Worm (Caenorhabditis elegans) whole organism, late embryonic: ENCODE results near the gene T07C4.3.
A peak's percentile ranks its signal among the peaks of the same experiment; 100 is the strongest.

Experiments
- K02D7.2 ChIP-seq: sonication (generic microtip); optimal IDR thresholded peaks from 2 replicates; lab custom pipeline; 2017; ENCODE audit warnings: mild to moderate bottlenecking, missing genetic modification characterization, missing compliant biosample characterization
- Y22D7AL.16 ChIP-seq: sonication (generic microtip); optimal IDR thresholded peaks from 2 replicates; lab custom pipeline; 2016; ENCODE audit warnings: missing genetic modification characterization, missing compliant biosample characterization
- ama-1 ChIP-seq: fragments of 150-350 bp; optimal IDR thresholded peaks from 2 replicates; lab custom pipeline; 2014
- ceh-14 ChIP-seq: sonication (generic microtip); optimal IDR thresholded peaks from 2 replicates; lab custom pipeline; 2016; ENCODE audit warnings: missing genotype, missing genetic modification characterization, missing compliant biosample characterization
- ceh-19 ChIP-seq: fragments of 200-800 bp; sonication (Bioruptor generic); optimal IDR thresholded peaks from 2 replicates; lab custom pipeline; 2018; ENCODE audit warnings: mild to moderate bottlenecking, missing genetic modification characterization, missing compliant biosample characterization
- ceh-2 ChIP-seq: sonication (generic microtip); optimal IDR thresholded peaks from 2 replicates; lab custom pipeline; 2016; ENCODE audit warnings: missing genotype, missing genetic modification characterization, missing compliant biosample characterization
- ceh-24 ChIP-seq: sonication (generic microtip); optimal IDR thresholded peaks from 2 replicates; lab custom pipeline; 2016; ENCODE audit warnings: mild to moderate bottlenecking, missing genetic modification characterization, missing compliant biosample characterization
- ceh-30 ChIP-seq: fragments of 150-350 bp; optimal IDR thresholded peaks from 2 replicates; lab custom pipeline; 2014; ENCODE audit warnings: missing biosample characterization, missing genetic modification characterization
- ceh-6 ChIP-seq: fragments of 200-800 bp; sonication (Bioruptor generic); optimal IDR thresholded peaks from 2 replicates; lab custom pipeline; 2018; ENCODE audit warnings: mild to moderate bottlenecking, missing genetic modification characterization, missing compliant biosample characterization
- ceh-9 ChIP-seq: sonication (generic microtip); optimal IDR thresholded peaks from 2 replicates; lab custom pipeline; 2016; ENCODE audit warnings: mild to moderate bottlenecking, missing genetic modification characterization, inconsistent platforms, missing compliant biosample characterization
- dve-1 ChIP-seq: sonication (generic microtip); optimal IDR thresholded peaks from 2 replicates; lab custom pipeline; 2017; ENCODE audit warnings: antibody characterized with exemption, mild to moderate bottlenecking, missing genetic modification characterization, missing compliant biosample characterization
- elt-2 ChIP-seq: sonication (generic microtip); optimal IDR thresholded peaks from 2 replicates; lab custom pipeline; 2016; ENCODE audit warnings: missing genetic modification reagents, missing genetic modification characterization, missing compliant biosample characterization
- elt-4 ChIP-seq: sonication (generic microtip); optimal IDR thresholded peaks from 2 replicates; lab custom pipeline; 2016; ENCODE audit warnings: missing genetic modification characterization, missing compliant biosample characterization
- ets-4 ChIP-seq: sonication (generic microtip); optimal IDR thresholded peaks from 2 replicates; lab custom pipeline; 2016; ENCODE audit warnings: missing genetic modification characterization, missing compliant biosample characterization
- eyg-1 ChIP-seq: sonication (generic microtip); optimal IDR thresholded peaks from 2 replicates; lab custom pipeline; 2016; ENCODE audit warnings: missing genotype, missing genetic modification characterization, missing compliant biosample characterization
- fax-1 ChIP-seq: sonication (generic microtip); optimal IDR thresholded peaks from 2 replicates; lab custom pipeline; 2016; ENCODE audit warnings: missing genotype, missing genetic modification characterization, missing compliant biosample characterization
- fkh-6 ChIP-seq: sonication (generic microtip); optimal IDR thresholded peaks from 2 replicates; lab custom pipeline; 2016; ENCODE audit warnings: missing genetic modification characterization, missing compliant biosample characterization
- gmeb-2 ChIP-seq: sonication (generic microtip); optimal IDR thresholded peaks from 2 replicates; lab custom pipeline; 2016; ENCODE audit warnings: missing genetic modification characterization, inconsistent platforms, missing compliant biosample characterization
- hlh-13 ChIP-seq: fragments of 200-800 bp; sonication (Bioruptor generic); optimal IDR thresholded peaks from 2 replicates; lab custom pipeline; 2018; ENCODE audit warnings: mild to moderate bottlenecking, missing genetic modification characterization, missing compliant biosample characterization
- hlh-6 ChIP-seq: sonication (generic microtip); optimal IDR thresholded peaks from 2 replicates; lab custom pipeline; 2016; ENCODE audit warnings: missing genotype, missing genetic modification characterization, missing compliant biosample characterization
- madf-2 ChIP-seq: sonication (generic microtip); optimal IDR thresholded peaks from 2 replicates; lab custom pipeline; 2017; ENCODE audit warnings: missing genetic modification characterization, missing compliant biosample characterization
- nhr-232 ChIP-seq: sonication (generic microtip); optimal IDR thresholded peaks from 2 replicates; lab custom pipeline; 2016; ENCODE audit warnings: missing genetic modification characterization, missing compliant biosample characterization
- npax-4 ChIP-seq: sonication (generic microtip); optimal IDR thresholded peaks from 2 replicates; lab custom pipeline; 2016; ENCODE audit warnings: missing genetic modification characterization, missing compliant biosample characterization
- odd-2 ChIP-seq: sonication (generic microtip); optimal IDR thresholded peaks from 2 replicates; lab custom pipeline; 2017; ENCODE audit warnings: antibody characterized with exemption, mild to moderate bottlenecking, missing genetic modification characterization, missing compliant biosample characterization
- pag-3 ChIP-seq: sonication (generic microtip); optimal IDR thresholded peaks from 2 replicates; lab custom pipeline; 2016; ENCODE audit warnings: missing compliant biosample characterization, missing genetic modification characterization, borderline replicate concordance
- pat-9 ChIP-seq: fragments of 200-800 bp; sonication (Bioruptor generic); optimal IDR thresholded peaks from 2 replicates; lab custom pipeline; 2018; ENCODE audit warnings: mild to moderate bottlenecking, missing genetic modification characterization, moderate library complexity, missing compliant biosample characterization
- pha-4 ChIP-seq: fragments of 150-350 bp; optimal IDR thresholded peaks from 2 replicates; lab custom pipeline; 2018; ENCODE audit warnings: missing biosample characterization, missing genetic modification reagents, missing genetic modification characterization
- pqm-1 ChIP-seq: sonication (generic microtip); optimal IDR thresholded peaks from 2 replicates; lab custom pipeline; 2016; ENCODE audit warnings: missing genetic modification characterization, missing compliant biosample characterization
- pros-1 ChIP-seq: fragments of 150-350 bp; optimal IDR thresholded peaks from 2 replicates; lab custom pipeline; 2014; ENCODE audit warnings: missing biosample characterization, missing genetic modification reagents, missing genetic modification characterization
- ref-2 ChIP-seq: sonication (generic microtip); optimal IDR thresholded peaks from 2 replicates; lab custom pipeline; 2016; ENCODE audit warnings: missing genetic modification characterization, missing compliant biosample characterization
- rnt-1 ChIP-seq: sonication (generic microtip); optimal IDR thresholded peaks from 2 replicates; lab custom pipeline; 2016; ENCODE audit warnings: missing genetic modification characterization, missing compliant biosample characterization
- sdc-2 ChIP-seq: sonication (generic microtip); optimal IDR thresholded peaks from 2 replicates; lab custom pipeline; 2016; ENCODE audit warnings: missing genotype, missing genetic modification characterization, missing compliant biosample characterization
- sox-2 ChIP-seq: fragments of 200-800 bp; sonication (Bioruptor generic); IDR thresholded peaks from 2 replicates; pipeline ENCODE4 v1.3.6; 2022; ENCODE audit warnings: missing genetic modification reagents, missing genetic modification characterization, missing compliant biosample characterization
- sox-4 ChIP-seq: sonication (generic microtip); optimal IDR thresholded peaks from 2 replicates; lab custom pipeline; 2017; ENCODE audit warnings: mild to moderate bottlenecking, missing genetic modification characterization, inconsistent platforms, missing compliant biosample characterization
- syd-9 ChIP-seq: sonication (generic microtip); optimal IDR thresholded peaks from 2 replicates; lab custom pipeline; 2016; ENCODE audit warnings: mild to moderate bottlenecking, missing genetic modification characterization, moderate library complexity, missing compliant biosample characterization
- tbx-7 ChIP-seq: sonication (generic microtip); optimal IDR thresholded peaks from 2 replicates; lab custom pipeline; 2016; ENCODE audit warnings: missing genotype, missing genetic modification characterization, missing compliant biosample characterization
- ttx-3 ChIP-seq: sonication (generic microtip); optimal IDR thresholded peaks from 2 replicates; lab custom pipeline; 2016; ENCODE audit warnings: missing genetic modification reagents, missing genetic modification characterization, missing compliant biosample characterization
- unc-42 ChIP-seq: sonication (generic microtip); optimal IDR thresholded peaks from 2 replicates; lab custom pipeline; 2016; ENCODE audit warnings: missing genotype, missing genetic modification characterization, missing compliant biosample characterization
- unc-55 ChIP-seq: sonication (generic microtip); optimal IDR thresholded peaks from 2 replicates; lab custom pipeline; 2017; ENCODE audit warnings: missing biosample characterization, missing genetic modification reagents, missing genetic modification characterization

Gene T07C4.3

ce11 chrIII:10353423-10353822 lies 1.5 kb downstream of the T07C4.3 start:
- TF ChIP-seq sox-2 (GFP tag; lab: Robert Waterston, UW) (no peak), tbx-7 (tag; lab: Kevin White, UChicago) (no peak), ceh-14 (no peak), Y22D7AL.16 (no peak), ceh-24 (tag; lab: Kevin White, UChicago) (no peak), ceh-30 (tag; lab: Kevin White, UChicago) (no peak), unc-55 (GFP tag; lab: Kevin White, UChicago) (no peak), pros-1 (tag; lab: Kevin White, UChicago) (no peak), ref-2 (tag; lab: Kevin White, UChicago) (no peak), pat-9 (tag; lab: Kevin White, UChicago) (no peak), sdc-2 (no peak), elt-2 (tag; lab: Kevin White, UChicago) (no peak), nhr-232 (no peak), ttx-3 (no peak), sox-4 (no peak), K02D7.2 (tag; lab: Kevin White, UChicago) (no peak), rnt-1 (tag; lab: Kevin White, UChicago) (no peak)
- TF ChIP-seq, all 69 proteins: peak for 0

DNA sequence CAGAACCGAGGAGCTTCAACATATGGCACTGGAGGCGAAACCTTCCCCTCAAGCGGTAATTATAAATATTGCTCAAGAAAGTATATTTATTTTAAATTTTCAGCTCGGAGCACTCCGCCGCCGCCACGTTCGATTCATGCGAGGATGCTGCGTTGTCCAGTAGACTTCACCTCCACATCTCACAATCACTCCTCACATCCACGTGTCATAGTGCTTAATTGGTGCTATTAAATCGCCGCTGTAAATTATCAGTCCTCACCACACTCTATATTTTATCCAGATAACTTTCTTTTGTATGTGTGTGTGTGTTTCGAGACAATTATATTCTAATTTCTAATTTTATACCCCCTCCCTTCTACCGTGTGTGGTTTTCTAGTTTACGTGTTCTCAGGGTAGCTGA lies 2.6 kb downstream of the T07C4.3 start:
- no peak for TF ChIP-seq ets-4 (tag; lab: Kevin White, UChicago)
- TF ChIP-seq K02D7.2 (tag; lab: Kevin White, UChicago), result no peak
- TF ChIP-seq madf-2, result no peak
- no peak for TF ChIP-seq fax-1 (tag; lab: Kevin White, UChicago)
- TF ChIP-seq ama-1, result no peak
- no peak for TF ChIP-seq npax-4
- TF ChIP-seq hlh-6 (tag; lab: Kevin White, UChicago), result no peak
- no peak for TF ChIP-seq eyg-1 (tag; lab: Kevin White, UChicago)
- TF ChIP-seq dve-1, result no peak
- no peak for TF ChIP-seq ref-2 (tag; lab: Kevin White, UChicago)
- no peak for TF ChIP-seq tbx-7 (tag; lab: Kevin White, UChicago)
- no peak for TF ChIP-seq elt-4
- TF ChIP-seq ceh-19, result no peak

ce11 chrIII:10355382-10355781 lies 3.4 kb downstream of the T07C4.3 start, which contains the start of gene spp-1:
TSS of gene spp-1 (minus strand) at chrIII:10355668.
- TF ChIP-seq ref-2 (tag; lab: Kevin White, UChicago) (no peak), pqm-1 (tag; lab: Kevin White, UChicago) (no peak), odd-2 (no peak), unc-42 (no peak), ceh-14 (no peak), hlh-6 (tag; lab: Kevin White, UChicago) (no peak)

ce11 chrIII:10357598-10358186 lies 5.7 kb downstream of the T07C4.3 start, which contains the start of gene umps-1:
TSS of gene umps-1 (minus strand) at chrIII:10357648.
- TF ChIP-seq ceh-14, result no peak
- no peak for TF ChIP-seq gmeb-2 (tag; lab: Kevin White, UChicago)
- peak; percentile 5 for TF ChIP-seq elt-2 (tag; lab: Kevin White, UChicago)

DNA sequence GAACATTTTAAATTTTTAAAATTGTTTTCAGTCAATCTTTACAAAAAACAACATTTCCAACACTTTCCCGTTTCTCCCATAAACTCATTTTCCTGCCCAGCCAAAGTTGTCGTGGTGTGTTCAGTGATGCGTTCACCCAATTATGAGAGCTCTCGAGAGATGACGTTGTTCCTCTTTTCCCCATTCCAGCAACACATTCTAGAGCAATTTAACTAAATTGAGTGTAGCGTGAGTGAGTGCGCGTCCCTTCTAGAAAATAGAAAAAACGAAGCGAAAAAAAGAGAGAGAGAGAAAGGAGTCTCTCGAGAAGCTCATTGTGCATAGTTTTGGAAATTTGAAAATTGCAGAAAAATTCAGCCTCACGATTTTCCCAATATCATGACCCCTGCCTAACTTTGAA lies 6.8 kb downstream of the T07C4.3 start:
- TF ChIP-seq hlh-13 (no peak), elt-4 (no peak), unc-42 (peak; percentile 21)
- TF ChIP-seq, all 69 proteins: peak for 1

DNA sequence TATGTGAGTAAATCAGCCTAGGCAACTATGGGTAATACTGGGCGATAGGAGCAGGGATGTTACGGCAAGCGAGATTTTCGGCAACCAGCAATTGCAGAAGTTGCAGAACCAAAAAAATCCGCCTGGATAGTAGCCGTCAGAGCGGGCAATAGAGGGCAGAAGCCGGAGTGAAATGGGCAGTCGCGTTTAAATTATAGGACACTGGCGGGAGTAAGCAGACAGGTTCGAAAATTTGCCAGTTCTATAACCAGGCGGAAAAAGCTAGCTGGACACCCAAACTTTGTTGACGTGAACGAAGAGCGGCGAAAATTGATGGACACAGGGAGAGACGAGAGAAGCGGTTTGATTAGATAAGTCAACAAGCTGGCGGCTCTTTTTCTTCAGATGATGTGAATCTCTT lies 8.0 kb downstream of the T07C4.3 start:
- no peak for TF ChIP-seq ceh-2 (tag; lab: Kevin White, UChicago)
- no peak for TF ChIP-seq K02D7.2 (tag; lab: Kevin White, UChicago)
- no peak for TF ChIP-seq elt-2 (tag; lab: Kevin White, UChicago)
- TF ChIP-seq ceh-6 (GFP tag; lab: Kevin White, UChicago), result no peak
- no peak for TF ChIP-seq fkh-6 (tag; lab: Kevin White, UChicago)
- no peak for TF ChIP-seq ceh-24 (tag; lab: Kevin White, UChicago)
- no peak for TF ChIP-seq elt-4
- TF ChIP-seq ceh-19, result no peak
- no peak for TF ChIP-seq rnt-1 (tag; lab: Kevin White, UChicago)
- TF ChIP-seq ceh-9 (tag; lab: Kevin White, UChicago), result no peak
- TF ChIP-seq odd-2, result no peak
- no peak for TF ChIP-seq pha-4 (tag; lab: Kevin White, UChicago)
- no peak for TF ChIP-seq syd-9 (tag; lab: Kevin White, UChicago)
- TF ChIP-seq pqm-1 (tag; lab: Kevin White, UChicago), result no peak
- TF ChIP-seq pag-3 (tag; lab: Kevin White, UChicago), result no peak
- TF ChIP-seq sdc-2, result no peak
- TF ChIP-seq ets-4 (tag; lab: Kevin White, UChicago), result no peak
